Fruit fly (Drosophila melanogaster): ENCODE data around the gene Kots.
A peak's percentile ranks its signal among the peaks of the same experiment; 100 is the strongest.

Gene Kots

dm6 chr3R:13990109-13990508 is 26.1 kb upstream of the Kots start:
- TF ChIP-seq cnc (optimal IDR thresholded peaks at IDR 0.05) (no peak), cic (GFP tag; optimal IDR thresholded peaks at IDR 0.05) (no peak), kay (GFP tag; ENCODE audit: borderline replicate concordance) (no peak), CG5204 (GFP tag; optimal IDR thresholded peaks at IDR 0.05) (no peak), Crg-1 (GFP tag; optimal IDR thresholded peaks at IDR 0.05) (no peak), tj (GFP tag; optimal IDR thresholded peaks at IDR 0.05) (no peak), CG1620 (GFP tag; optimal IDR thresholded peaks at IDR 0.05) (no peak), toe (GFP tag; optimal IDR thresholded peaks at IDR 0.05) (no peak), CG12768 (GFP tag; optimal IDR thresholded peaks at IDR 0.05) (no peak), CG14711 (tag; optimal IDR thresholded peaks at IDR 0.05) (no peak), CG11617 (GFP tag; optimal IDR thresholded peaks at IDR 0.05) (no peak), Mnt (GFP tag; optimal IDR thresholded peaks at IDR 0.05) (no peak), Hr96 (GFP tag; optimal IDR thresholded peaks at IDR 0.05) (no peak), CG7045 (GFP tag; optimal IDR thresholded peaks at IDR 0.05) (no peak), CG7101 (tag; optimal IDR thresholded peaks at IDR 0.05) (no peak), ovo (GFP tag; optimal IDR thresholded peaks at IDR 0.05) (no peak), Clk (GFP tag; optimal IDR thresholded peaks at IDR 0.05) (no peak), pad (GFP tag; optimal IDR thresholded peaks at IDR 0.05) (no peak), CG33017 (tag; optimal IDR thresholded peaks at IDR 0.05) (no peak), bab1 (GFP tag; optimal IDR thresholded peaks at IDR 0.05) (no peak)

dm6 chr3R:13989453-13989852 is 25.5 kb upstream of the Kots start:
- TF ChIP-seq CG12768 (GFP tag; optimal IDR thresholded peaks at IDR 0.05): no peak
- no peak for TF ChIP-seq ovo (GFP tag; optimal IDR thresholded peaks at IDR 0.05)
- TF ChIP-seq cic (GFP tag; optimal IDR thresholded peaks at IDR 0.05): no peak

dm6 chr3R:13988923-13989436 is 25.0 kb upstream of the Kots start:
- TF ChIP-seq Mnt (GFP tag; optimal IDR thresholded peaks at IDR 0.05) (no peak), CG5204 (GFP tag; optimal IDR thresholded peaks at IDR 0.05) (no peak), CG33017 (tag; optimal IDR thresholded peaks at IDR 0.05) (no peak), kay (GFP tag; ENCODE audit: borderline replicate concordance) (no peak), bab1 (GFP tag; optimal IDR thresholded peaks at IDR 0.05) (no peak), tj (GFP tag; optimal IDR thresholded peaks at IDR 0.05) (no peak), Hr96 (GFP tag; optimal IDR thresholded peaks at IDR 0.05) (no peak), ovo (GFP tag; optimal IDR thresholded peaks at IDR 0.05) (no peak), CG12768 (GFP tag; optimal IDR thresholded peaks at IDR 0.05) (no peak), toe (GFP tag; optimal IDR thresholded peaks at IDR 0.05) (no peak), CG14711 (tag; optimal IDR thresholded peaks at IDR 0.05) (no peak), CG7101 (tag; optimal IDR thresholded peaks at IDR 0.05) (no peak), cnc (optimal IDR thresholded peaks at IDR 0.05) (no peak), Clk (GFP tag; optimal IDR thresholded peaks at IDR 0.05) (no peak), Crg-1 (GFP tag; optimal IDR thresholded peaks at IDR 0.05) (no peak), pad (GFP tag; optimal IDR thresholded peaks at IDR 0.05) (no peak)

dm6 chr3R:13986648-13987047 is 22.7 kb upstream of the Kots start:
- TF ChIP-seq kay (GFP tag; ENCODE audit: borderline replicate concordance) (peak; percentile 57), CG12768 (GFP tag; optimal IDR thresholded peaks at IDR 0.05) (no peak)

dm6 chr3R:13984922-13985581 is 21.1 kb upstream of the Kots start:
- TF ChIP-seq toe (GFP tag; optimal IDR thresholded peaks at IDR 0.05) (no peak), cnc (optimal IDR thresholded peaks at IDR 0.05) (no peak), Crg-1 (GFP tag; optimal IDR thresholded peaks at IDR 0.05) (no peak), CG33017 (tag; optimal IDR thresholded peaks at IDR 0.05) (peak; percentile 9), cic (GFP tag; optimal IDR thresholded peaks at IDR 0.05) (no peak), pad (GFP tag; optimal IDR thresholded peaks at IDR 0.05) (no peak), Clk (GFP tag; optimal IDR thresholded peaks at IDR 0.05) (no peak), CG14711 (tag; optimal IDR thresholded peaks at IDR 0.05) (peak; percentile 23), CG11617 (GFP tag; optimal IDR thresholded peaks at IDR 0.05) (no peak), ovo (GFP tag; optimal IDR thresholded peaks at IDR 0.05) (no peak), CG12768 (GFP tag; optimal IDR thresholded peaks at IDR 0.05) (peak; percentile 14), CG7045 (GFP tag; optimal IDR thresholded peaks at IDR 0.05) (peak; percentile 18), bab1 (GFP tag; optimal IDR thresholded peaks at IDR 0.05) (no peak), CG5204 (GFP tag; optimal IDR thresholded peaks at IDR 0.05) (no peak), tj (GFP tag; optimal IDR thresholded peaks at IDR 0.05) (no peak), kay (GFP tag; ENCODE audit: borderline replicate concordance) (no peak), Mnt (GFP tag; optimal IDR thresholded peaks at IDR 0.05) (no peak), CG7101 (tag; optimal IDR thresholded peaks at IDR 0.05) (peak; percentile 61), Hr96 (GFP tag; optimal IDR thresholded peaks at IDR 0.05) (no peak), CG1620 (GFP tag; optimal IDR thresholded peaks at IDR 0.05) (no peak)

dm6 chr3R:13983272-13984032 is 19.5 kb upstream of the Kots start:
- TF ChIP-seq CG33017 (tag; optimal IDR thresholded peaks at IDR 0.05) (peak; percentile 91), cnc (optimal IDR thresholded peaks at IDR 0.05) (no peak), CG11617 (GFP tag; optimal IDR thresholded peaks at IDR 0.05) (peak; percentile 94), CG14711 (tag; optimal IDR thresholded peaks at IDR 0.05) (peak; percentile 87), pad (GFP tag; optimal IDR thresholded peaks at IDR 0.05) (peak; percentile 84), CG1620 (GFP tag; optimal IDR thresholded peaks at IDR 0.05) (peak; percentile 78), Hr96 (GFP tag; optimal IDR thresholded peaks at IDR 0.05) (peak; percentile 95), CG7045 (GFP tag; optimal IDR thresholded peaks at IDR 0.05) (peak; percentile 91), bab1 (GFP tag; optimal IDR thresholded peaks at IDR 0.05) (peak; percentile 93), cic (GFP tag; optimal IDR thresholded peaks at IDR 0.05) (peak; percentile 94), Clk (GFP tag; optimal IDR thresholded peaks at IDR 0.05) (peak; percentile 91), ovo (GFP tag; optimal IDR thresholded peaks at IDR 0.05) (peak; percentile 19), tj (GFP tag; optimal IDR thresholded peaks at IDR 0.05) (peak; percentile 79), toe (GFP tag; optimal IDR thresholded peaks at IDR 0.05) (peak; percentile 91), CG5204 (GFP tag; optimal IDR thresholded peaks at IDR 0.05) (peak; percentile 91), Crg-1 (GFP tag; optimal IDR thresholded peaks at IDR 0.05) (peak; percentile 73), CG12768 (GFP tag; optimal IDR thresholded peaks at IDR 0.05) (peak; percentile 95), kay (GFP tag; ENCODE audit: borderline replicate concordance) (no peak), CG7101 (tag; optimal IDR thresholded peaks at IDR 0.05) (peak; percentile 92), Mnt (GFP tag; optimal IDR thresholded peaks at IDR 0.05) (peak; percentile 87)
